Fruit fly (Drosophila melanogaster): ENCODE data around the gene Hsp60C.

The Hsp60C gene

dm6 chr2L:5662549-5662948 is at the start of gene Hsp60C:
TSS of gene Hsp60C (plus strand) at chr2L:5662849.
- TF ChIP-seq EcR (GFP tag; optimal IDR thresholded peaks at IDR 0.05), result no peak
- no peak for TF ChIP-seq usp (GFP tag; optimal IDR thresholded peaks at IDR 0.05)
- TF ChIP-seq pan (optimal IDR thresholded peaks at IDR 0.05), result no peak

dm6 chr2L:5617224-5617623 is 45.4 kb upstream of the Hsp60C start:
- TF ChIP-seq CG8478 (optimal IDR thresholded peaks at IDR 0.05) (no peak), Dll (optimal IDR thresholded peaks at IDR 0.05) (no peak), psq (optimal IDR thresholded peaks at IDR 0.05) (no peak), pan (optimal IDR thresholded peaks at IDR 0.05) (no peak), usp (GFP tag; optimal IDR thresholded peaks at IDR 0.05) (no peak), EcR (GFP tag; optimal IDR thresholded peaks at IDR 0.05) (no peak)

DNA sequence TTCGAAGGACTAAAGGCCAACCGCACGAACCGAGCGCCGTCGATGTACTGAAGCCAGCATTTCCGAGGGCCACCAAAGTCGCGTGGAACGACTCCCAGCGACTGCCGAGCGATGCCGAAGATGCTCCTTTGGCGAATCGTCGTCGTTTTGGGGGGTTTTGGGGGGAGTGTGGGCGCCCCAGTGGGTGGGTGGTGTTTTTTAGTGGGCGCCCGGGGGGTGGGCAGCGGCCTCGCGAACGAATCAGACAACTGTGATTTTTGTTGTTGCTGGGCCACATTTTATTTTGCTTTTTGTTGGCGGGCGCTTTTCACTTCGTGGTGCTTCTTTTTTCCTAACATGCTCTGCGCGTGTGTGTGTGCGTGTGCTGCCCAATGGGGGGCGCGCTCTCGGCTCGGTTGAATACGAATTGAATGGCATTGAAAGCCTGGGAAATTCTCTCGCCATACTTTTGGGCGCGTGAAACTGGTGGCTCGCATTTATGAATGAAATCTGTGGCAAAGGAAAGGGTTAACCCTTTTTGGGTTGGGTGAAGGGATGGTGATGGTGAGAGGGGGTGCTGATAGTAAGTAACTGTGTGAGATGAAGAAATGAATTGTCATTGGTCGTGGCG is 44.6 kb upstream of the Hsp60C start, which contains the start of gene DIP-eta:
DIP-eta (minus strand) TSS at position 51 of the 610 bp plus-strand sequence.
- TF ChIP-seq CG8478 (optimal IDR thresholded peaks at IDR 0.05) (no peak), psq (optimal IDR thresholded peaks at IDR 0.05) (no peak), usp (GFP tag; optimal IDR thresholded peaks at IDR 0.05) (no peak), EcR (GFP tag; optimal IDR thresholded peaks at IDR 0.05) (no peak), Dll (optimal IDR thresholded peaks at IDR 0.05) (no peak), pan (optimal IDR thresholded peaks at IDR 0.05) (no peak)

- TF ChIP-seq Dll (optimal IDR thresholded peaks at IDR 0.05) (no peak), EcR (GFP tag; optimal IDR thresholded peaks at IDR 0.05) (no peak), CG8478 (optimal IDR thresholded peaks at IDR 0.05) (no peak), pan (optimal IDR thresholded peaks at IDR 0.05) (no peak), psq (optimal IDR thresholded peaks at IDR 0.05) (no peak), usp (GFP tag; optimal IDR thresholded peaks at IDR 0.05) (no peak)
Observed at dm6 chr2L:5623727-5624407, 38.8 kb upstream of the Hsp60C start, which contains the start of gene Cyp6a16. TSS of gene Cyp6a16 (minus strand) at chr2L:5623762.

- no peak for TF ChIP-seq usp (GFP tag; optimal IDR thresholded peaks at IDR 0.05)
- no peak for TF ChIP-seq pan (optimal IDR thresholded peaks at IDR 0.05)
- TF ChIP-seq EcR (GFP tag; optimal IDR thresholded peaks at IDR 0.05), result no peak
- no peak for TF ChIP-seq Dll (optimal IDR thresholded peaks at IDR 0.05)
- no peak for TF ChIP-seq psq (optimal IDR thresholded peaks at IDR 0.05)
- TF ChIP-seq CG8478 (optimal IDR thresholded peaks at IDR 0.05), result no peak
Observed at dm6 chr2L:5658415-5658814, 4.2 kb upstream of the Hsp60C start, which contains the start of gene DIP-theta. TSS of gene DIP-theta (minus strand) at chr2L:5658560.

dm6 chr2L:5678282-5678681 is 15.6 kb downstream of the Hsp60C start, which contains the start of gene CG12511:
TSS of gene CG12511 (plus strand) at chr2L:5678582.
- TF ChIP-seq psq (optimal IDR thresholded peaks at IDR 0.05) (no peak), Dll (optimal IDR thresholded peaks at IDR 0.05) (no peak), EcR (GFP tag; optimal IDR thresholded peaks at IDR 0.05) (no peak)

dm6 chr2L:5706074-5706473 is 43.4 kb downstream of the Hsp60C start, which contains the start of gene CG7236:
TSS of gene CG7236 (plus strand) at chr2L:5706374.
- TF ChIP-seq Dll (optimal IDR thresholded peaks at IDR 0.05), result no peak
- TF ChIP-seq EcR (GFP tag; optimal IDR thresholded peaks at IDR 0.05), result no peak
- TF ChIP-seq pan (optimal IDR thresholded peaks at IDR 0.05), result no peak
- TF ChIP-seq usp (GFP tag; optimal IDR thresholded peaks at IDR 0.05), result no peak
- no peak for TF ChIP-seq CG8478 (optimal IDR thresholded peaks at IDR 0.05)
- no peak for TF ChIP-seq psq (optimal IDR thresholded peaks at IDR 0.05)

- TF ChIP-seq psq (optimal IDR thresholded peaks at IDR 0.05), result no peak
- TF ChIP-seq Dll (optimal IDR thresholded peaks at IDR 0.05), result no peak
- no peak for TF ChIP-seq CG8478 (optimal IDR thresholded peaks at IDR 0.05)
- TF ChIP-seq usp (GFP tag; optimal IDR thresholded peaks at IDR 0.05), result no peak
- no peak for TF ChIP-seq pan (optimal IDR thresholded peaks at IDR 0.05)
- no peak for TF ChIP-seq EcR (GFP tag; optimal IDR thresholded peaks at IDR 0.05)
Observed at dm6 chr2L:5716580-5716979, 53.9 kb downstream of the Hsp60C start, which contains the start of the genes CG14007 and CG34011. TSS of gene CG14007 (minus strand) at chr2L:5716680. TSS of gene CG34011 (plus strand) at chr2L:5716701.

All from whole organism.